Worm (Caenorhabditis elegans) whole organism, young adult: Measurements from ENCODE around the gene egl-4.

ENCODE experiments used
- B0261.1 ChIP-seq: sonication (generic microtip); optimal IDR thresholded peaks from 2 replicates; lab custom pipeline; 2016; ENCODE audit warnings: mild to moderate bottlenecking, missing genetic modification characterization, moderate library complexity, missing compliant biosample characterization
- C06A6.2 ChIP-seq: fragments of 200-800 bp; sonication (Bioruptor generic); conservative IDR thresholded peaks from 2 replicates; pipeline ENCODE4 v1.3.6; 2022; ENCODE audit warnings: missing genetic modification characterization, missing compliant biosample characterization
- C17E4.6 ChIP-seq: fragments of 200-800 bp; sonication (Bioruptor generic); IDR thresholded peaks from 2 replicates; pipeline ENCODE4 v1.3.6; 2022; ENCODE audit warnings: missing genetic modification reagents, missing genetic modification characterization, missing compliant biosample characterization
- F33H1.4 ChIP-seq: fragments of 200-800 bp; sonication (Bioruptor generic); IDR thresholded peaks from 2 replicates; pipeline ENCODE4 v1.3.6; 2022; ENCODE audit warnings: missing genetic modification reagents, missing genetic modification characterization, missing compliant biosample characterization
- F39B2.1 ChIP-seq: fragments of 200-800 bp; sonication (Bioruptor generic); IDR thresholded peaks from 2 replicates; pipeline ENCODE4 v1.3.6; 2022; ENCODE audit warnings: missing genetic modification reagents, missing genetic modification characterization, missing compliant biosample characterization
- K11D2.4 ChIP-seq: fragments of 200-800 bp; sonication (Bioruptor generic); IDR thresholded peaks from 2 replicates; pipeline ENCODE4 v1.3.6; 2022; ENCODE audit warnings: missing genetic modification reagents, missing genetic modification characterization, missing compliant biosample characterization
- T07F8.4 ChIP-seq: sonication (generic microtip); optimal IDR thresholded peaks from 2 replicates; lab custom pipeline; 2016; ENCODE audit warnings: mild to moderate bottlenecking, missing genetic modification characterization, moderate library complexity, missing compliant biosample characterization
- Y53F4B.3 ChIP-seq: fragments of 200-800 bp; sonication (Bioruptor generic); IDR thresholded peaks from 2 replicates; pipeline ENCODE4 v1.3.6; 2022; ENCODE audit warnings: missing genetic modification reagents, missing genetic modification characterization, missing compliant biosample characterization
- Y67H2A.10 ChIP-seq: fragments of 200-800 bp; sonication (Bioruptor generic); conservative IDR thresholded peaks from 2 replicates; pipeline ENCODE4 v1.3.6; 2022; ENCODE audit warnings: missing genetic modification reagents, missing genetic modification characterization, missing compliant biosample characterization
- Y95B8A.8 ChIP-seq: fragments of 200-800 bp; sonication (Bioruptor generic); IDR thresholded peaks from 2 replicates; pipeline ENCODE4 v1.3.6; 2022; ENCODE audit warnings: missing genetic modification reagents, missing genetic modification characterization, missing compliant biosample characterization
- akir-1 ChIP-seq: fragments of 200-800 bp; sonication (Bioruptor generic); optimal IDR thresholded peaks from 2 replicates; lab custom pipeline; 2018; ENCODE audit warnings: mild to moderate bottlenecking, missing genetic modification characterization, moderate library complexity, missing compliant biosample characterization
- aptf-2 ChIP-seq: fragments of 200-800 bp; sonication (Bioruptor generic); conservative IDR thresholded peaks from 2 replicates; pipeline ENCODE4 v1.3.6; 2022; ENCODE audit warnings: missing genetic modification reagents, missing genetic modification characterization, missing compliant biosample characterization
- atf-7 ChIP-seq: sonication (generic microtip); optimal IDR thresholded peaks from 2 replicates; lab custom pipeline; 2017; ENCODE audit warnings: mild to moderate bottlenecking, missing genetic modification characterization, missing compliant biosample characterization
- athp-1 ChIP-seq: sonication (generic microtip); optimal IDR thresholded peaks from 2 replicates; lab custom pipeline; 2017; ENCODE audit warnings: mild to moderate bottlenecking, missing genetic modification characterization, missing compliant biosample characterization
- attf-3 ChIP-seq: fragments of 200-800 bp; sonication (Bioruptor generic); conservative IDR thresholded peaks from 2 replicates; pipeline ENCODE4 v1.3.6; 2022; ENCODE audit warnings: missing genetic modification reagents, missing genetic modification characterization, missing compliant biosample characterization
- attf-6 ChIP-seq: fragments of 200-800 bp; sonication (Bioruptor generic); IDR thresholded peaks from 2 replicates; pipeline ENCODE4 v1.3.6; 2022; ENCODE audit warnings: missing genetic modification reagents, missing genetic modification characterization, missing compliant biosample characterization
- bed-1 ChIP-seq: fragments of 200-800 bp; sonication (Bioruptor generic); IDR thresholded peaks from 2 replicates; pipeline ENCODE4 v1.3.6; 2022; ENCODE audit warnings: missing genetic modification reagents, missing genetic modification characterization, missing compliant biosample characterization
- cebp-2 ChIP-seq: fragments of 200-800 bp; sonication (Bioruptor generic); IDR thresholded peaks from 2 replicates; pipeline ENCODE4 v1.3.6; 2022; ENCODE audit warnings: missing genetic modification characterization, missing compliant biosample characterization
- ceh-100 ChIP-seq: fragments of 200-800 bp; sonication (Bioruptor generic); IDR thresholded peaks from 2 replicates; pipeline ENCODE4 v1.3.6; 2022; ENCODE audit warnings: missing genetic modification reagents, missing genetic modification characterization, missing compliant biosample characterization
- ceh-58 ChIP-seq: fragments of 200-800 bp; sonication (Bioruptor generic); IDR thresholded peaks from 2 replicates; pipeline ENCODE4 v1.3.6; 2022; ENCODE audit warnings: missing genetic modification characterization, missing compliant biosample characterization
- ceh-91 ChIP-seq: fragments of 200-800 bp; sonication (Bioruptor generic); IDR thresholded peaks from 2 replicates; pipeline ENCODE4 v1.3.6; 2022; ENCODE audit warnings: missing genetic modification reagents, missing genetic modification characterization, missing compliant biosample characterization
- dpl-1 ChIP-seq: fragments of 150-350 bp; optimal IDR thresholded peaks from 2 replicates; lab custom pipeline; 2014; ENCODE audit warnings: missing biosample characterization, missing genetic modification reagents, missing genetic modification characterization
- efl-1 ChIP-seq: fragments of 150-350 bp; optimal IDR thresholded peaks from 2 replicates; lab custom pipeline; 2014; ENCODE audit warnings: missing biosample characterization, missing genetic modification reagents, missing genetic modification characterization
- egl-18 ChIP-seq: fragments of 200-800 bp; sonication (Bioruptor generic); IDR thresholded peaks from 2 replicates; pipeline ENCODE4 v1.3.6; 2022; ENCODE audit warnings: missing genetic modification reagents, missing genetic modification characterization, missing compliant biosample characterization
- hmg-1.2 ChIP-seq: fragments of 200-800 bp; sonication (Bioruptor generic); IDR thresholded peaks from 2 replicates; pipeline ENCODE4 v1.3.6; 2022; ENCODE audit warnings: missing genetic modification reagents, missing genetic modification characterization, missing compliant biosample characterization
- hsf-1 ChIP-seq: fragments of 200-800 bp; sonication (Bioruptor generic); IDR thresholded peaks from 2 replicates; pipeline ENCODE4 v1.3.6; 2022; ENCODE audit warnings: missing genetic modification reagents, missing genetic modification characterization, missing compliant biosample characterization
- lag-1 ChIP-seq: fragments of 200-800 bp; sonication (Bioruptor generic); IDR thresholded peaks from 2 replicates; pipeline ENCODE4 v1.3.6; 2022; ENCODE audit warnings: missing genetic modification reagents, missing genetic modification characterization, missing compliant biosample characterization
- let-526 ChIP-seq: fragments of 200-800 bp; sonication (Bioruptor generic); IDR thresholded peaks from 2 replicates; pipeline ENCODE4 v1.3.6; 2022; ENCODE audit warnings: missing genetic modification reagents, missing genetic modification characterization, missing compliant biosample characterization
- lin-26 ChIP-seq: fragments of 200-800 bp; sonication (Bioruptor generic); IDR thresholded peaks from 2 replicates; pipeline ENCODE4 v1.3.6; 2022; ENCODE audit warnings: missing genetic modification reagents, missing genetic modification characterization, missing compliant biosample characterization
- lin-40 ChIP-seq: sonication (generic microtip); optimal IDR thresholded peaks from 2 replicates; lab custom pipeline; 2016; ENCODE audit warnings: missing genetic modification characterization, mild to moderate bottlenecking, missing compliant biosample characterization, missing genotype, missing genetic modification reagents
- madf-10 ChIP-seq: sonication (generic microtip); optimal IDR thresholded peaks from 2 replicates; lab custom pipeline; 2016; ENCODE audit warnings: mild to moderate bottlenecking, missing genetic modification characterization, missing compliant biosample characterization
- madf-3 ChIP-seq: fragments of 200-800 bp; sonication (Bioruptor generic); IDR thresholded peaks from 2 replicates; pipeline ENCODE4 v1.3.6; 2022; ENCODE audit warnings: missing genetic modification reagents, missing genetic modification characterization, missing compliant biosample characterization
- madf-8 ChIP-seq: fragments of 200-800 bp; sonication (Bioruptor generic); conservative IDR thresholded peaks from 2 replicates; pipeline ENCODE4 v1.3.6; 2022; ENCODE audit warnings: missing genetic modification reagents, missing genetic modification characterization, missing compliant biosample characterization
- mcd-1 ChIP-seq: fragments of 200-800 bp; sonication (Bioruptor generic); IDR thresholded peaks from 2 replicates; pipeline ENCODE4 v1.3.6; 2022; ENCODE audit warnings: missing genetic modification reagents, missing genetic modification characterization, missing compliant biosample characterization
- nfya-2 ChIP-seq: fragments of 200-800 bp; sonication (Bioruptor generic); IDR thresholded peaks from 2 replicates; pipeline ENCODE4 v1.3.6; 2022; ENCODE audit warnings: missing genetic modification reagents, missing genetic modification characterization, missing compliant biosample characterization
- nhr-80 ChIP-seq: sonication (generic microtip); optimal IDR thresholded peaks from 2 replicates; lab custom pipeline; 2016; ENCODE audit warnings: missing genetic modification characterization, missing compliant biosample characterization
- pbrm-1 ChIP-seq: fragments of 200-800 bp; sonication (Bioruptor generic); IDR thresholded peaks from 2 replicates; pipeline ENCODE4 v1.3.6; 2022; ENCODE audit warnings: missing genetic modification reagents, missing genetic modification characterization, missing compliant biosample characterization
- sdz-38 ChIP-seq: sonication (generic microtip); optimal IDR thresholded peaks from 2 replicates; lab custom pipeline; 2016; ENCODE audit warnings: missing genotype, missing genetic modification characterization, missing compliant biosample characterization
- sea-2 ChIP-seq: fragments of 200-800 bp; sonication (Bioruptor generic); IDR thresholded peaks from 2 replicates; pipeline ENCODE4 v1.3.6; 2022; ENCODE audit warnings: missing genetic modification characterization, missing compliant biosample characterization
- tbp1 ChIP-seq: fragments of 200-800 bp; sonication (Bioruptor generic); optimal IDR thresholded peaks from 2 replicates; lab custom pipeline; 2018; ENCODE audit warnings: mild to moderate bottlenecking, missing genetic modification characterization, missing compliant biosample characterization
- tlf-1 ChIP-seq: fragments of 200-800 bp; sonication (Bioruptor generic); optimal IDR thresholded peaks from 2 replicates; lab custom pipeline; 2018; ENCODE audit warnings: mild to moderate bottlenecking, missing genetic modification characterization, missing compliant biosample characterization
- zfh-2 ChIP-seq: fragments of 200-800 bp; sonication (Bioruptor generic); conservative IDR thresholded peaks from 2 replicates; pipeline ENCODE4 v1.3.6; 2022; ENCODE audit warnings: missing genetic modification reagents, missing genetic modification characterization, missing compliant biosample characterization
- ztf-25 ChIP-seq: fragments of 200-800 bp; sonication (Bioruptor generic); IDR thresholded peaks from 2 replicates; pipeline ENCODE4 v1.3.6; 2022; ENCODE audit warnings: missing genetic modification reagents, missing genetic modification characterization, missing compliant biosample characterization
- ztf-28 ChIP-seq: fragments of 200-800 bp; sonication (Bioruptor generic); IDR thresholded peaks from 2 replicates; pipeline ENCODE4 v1.3.6; 2022; ENCODE audit warnings: missing genetic modification reagents, missing genetic modification characterization, missing compliant biosample characterization
- ztf-6 ChIP-seq: fragments of 200-800 bp; sonication (Bioruptor generic); IDR thresholded peaks from 2 replicates; pipeline ENCODE4 v1.3.6; 2022; ENCODE audit warnings: missing genetic modification reagents, missing genetic modification characterization, missing compliant biosample characterization

egl-4 gene

DNA sequence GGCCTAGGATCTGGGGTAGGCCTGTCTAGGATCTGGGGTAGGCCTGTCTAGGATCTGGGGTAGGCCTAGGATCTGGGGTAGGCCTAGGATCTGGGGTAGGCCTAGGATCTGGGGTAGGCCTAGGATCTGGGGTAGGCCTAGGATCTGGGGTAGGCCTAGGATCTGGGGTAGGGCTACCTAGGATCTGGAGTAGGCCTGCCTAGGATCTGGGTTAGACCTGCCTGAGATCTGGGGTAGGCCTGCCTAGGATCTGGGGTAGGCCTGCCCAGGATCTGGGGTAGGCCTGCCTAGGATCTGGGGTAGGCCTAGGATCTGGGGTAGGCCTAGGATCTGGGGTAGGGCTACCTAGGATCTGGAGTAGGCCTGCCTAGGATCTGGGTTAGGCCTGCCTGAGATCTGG lies 16.7 kb upstream of the egl-4 start (continued):
- TF ChIP-seq hsf-1 (GFP tag; lab: Robert Waterston, UW) (peak; percentile 83; the same call in 1 of the 2 replicates), hmg-1.2 (GFP tag; lab: Robert Waterston, UW) (0 out of 2 replicates have a peak, but pooled peaks have one; percentile 30), bed-1 (GFP tag; lab: Robert Waterston, UW) (peak; percentile 99), attf-6 (GFP tag; lab: Robert Waterston, UW) (peak; percentile 91), ztf-28 (peak; percentile 97), Y67H2A.10 (peak; percentile 67; the same call in 1 of the 2 replicates), ceh-91 (GFP tag; lab: Robert Waterston, UW) (peak; percentile 71), cebp-2 (GFP tag; lab: Robert Waterston, UW) (peak; percentile 99), ztf-25 (GFP tag; lab: Robert Waterston, UW) (peak; percentile 98), K11D2.4 (peak; percentile 90), F39B2.1 (GFP tag; lab: Robert Waterston, UW) (peak; percentile 97), C06A6.2 (GFP tag; lab: Robert Waterston, UW) (peak; percentile 61; the same call in 1 of the 2 replicates), aptf-2 (GFP tag; lab: Robert Waterston, UW) (peak; percentile 93), lag-1 (GFP tag; lab: Robert Waterston, UW) (peak; percentile 99), attf-3 (GFP tag; lab: Robert Waterston, UW) (peak; percentile 78), madf-8 (GFP tag; lab: Robert Waterston, UW) (peak; percentile 43), sea-2 (peak; percentile 98), F33H1.4 (peak; percentile 64), mcd-1 (GFP tag; lab: Robert Waterston, UW) (peak; percentile 81), pbrm-1 (GFP tag; lab: Robert Waterston, UW) (peak; percentile 91), Y95B8A.8 (GFP tag; lab: Robert Waterston, UW) (peak; percentile 96), ceh-58 (GFP tag; lab: Robert Waterston, UW) (peak; percentile 99), egl-18 (peak; percentile 85; the same call in 1 of the 2 replicates), lin-26 (GFP tag; lab: Robert Waterston, UW) (peak; percentile 99), nfya-2 (peak; percentile 93; the same call in 1 of the 2 replicates)

DNA sequence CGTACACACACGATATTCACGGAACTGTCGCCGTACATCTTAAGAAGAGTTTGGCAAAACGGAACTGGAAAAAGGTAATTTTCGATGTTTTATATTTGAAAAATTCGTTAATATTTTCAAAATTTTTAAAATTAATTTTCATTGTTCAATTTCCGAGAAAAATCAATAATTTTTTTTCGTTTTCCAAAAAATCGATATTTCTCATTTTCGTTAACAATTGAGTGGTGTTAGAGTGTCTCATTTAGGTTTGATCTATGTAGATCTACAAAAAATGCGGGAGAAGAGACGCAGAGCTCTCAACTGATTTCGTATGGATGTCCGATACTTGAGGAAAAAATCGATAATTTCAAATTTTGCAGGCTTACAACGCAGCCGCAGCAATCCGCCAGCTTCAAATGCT lies 14.8 kb upstream of the egl-4 start:
- TF ChIP-seq C06A6.2 (GFP tag; lab: Robert Waterston, UW), result no peak
- no peak for TF ChIP-seq efl-1 (GFP tag; lab: Kevin White, UChicago)

DNA sequence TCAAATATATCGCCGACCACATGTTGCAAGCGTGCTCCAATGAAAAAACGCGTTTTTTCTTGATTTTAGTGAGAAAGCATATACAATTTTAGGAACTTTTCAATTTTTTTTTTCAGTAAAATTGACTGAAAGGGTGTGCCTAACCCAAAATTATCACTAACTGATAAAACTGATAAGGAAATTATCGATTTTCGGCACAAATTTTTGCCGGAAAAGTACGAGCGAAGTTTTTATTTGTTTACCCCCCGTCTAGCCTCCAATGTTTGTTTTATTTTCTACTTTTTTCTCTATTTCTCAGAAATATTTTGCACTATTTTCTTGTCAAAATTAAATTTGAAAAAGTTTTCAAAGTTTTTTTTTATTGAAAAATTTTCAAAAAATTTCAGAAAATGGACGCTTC lies 13.6 kb upstream of the egl-4 start, which contains the start of gene ccm-2:
Gene ccm-2 (plus strand): TSS at position 387 of the 400 bp plus-strand sequence.
- TF ChIP-seq nhr-80 (peak; percentile 28), ztf-6 (GFP tag; lab: Robert Waterston, UW) (no peak)

DNA sequence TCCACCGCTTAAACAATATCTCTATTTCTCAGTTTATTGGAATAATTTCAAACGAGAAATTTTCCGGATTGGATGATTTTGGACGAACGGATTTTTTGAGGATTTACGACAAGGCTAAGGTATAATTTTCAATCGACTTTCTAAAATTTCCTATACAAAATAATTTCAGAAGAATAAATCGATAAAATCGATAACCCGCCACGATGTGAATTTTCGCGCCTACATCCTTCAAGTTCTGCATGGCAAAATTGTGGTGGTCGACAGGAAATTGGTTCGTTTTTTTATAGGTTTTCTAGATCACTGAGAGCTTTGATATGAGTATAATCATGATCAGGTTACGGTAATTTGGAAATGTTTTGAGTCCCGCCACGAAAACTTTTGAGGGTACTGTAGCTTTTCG lies 12.9 kb upstream of the egl-4 start:
- no peak for TF ChIP-seq Y53F4B.3 (GFP tag; lab: Robert Waterston, UW)
- TF ChIP-seq zfh-2 (GFP tag; lab: Robert Waterston, UW), result no peak
- no peak for TF ChIP-seq sdz-38 (tag; lab: Kevin White, UChicago)
- no peak for TF ChIP-seq B0261.1 (tag; lab: Kevin White, UChicago)
- TF ChIP-seq C17E4.6, result no peak
- TF ChIP-seq let-526 (GFP tag; lab: Robert Waterston, UW), result no peak
- no peak for TF ChIP-seq T07F8.4 (tag; lab: Kevin White, UChicago)
- TF ChIP-seq athp-1 (tag; lab: Kevin White, UChicago), result no peak
- TF ChIP-seq ceh-100 (GFP tag; lab: Robert Waterston, UW), result no peak
- no peak for TF ChIP-seq madf-3 (GFP tag; lab: Robert Waterston, UW)
- no peak for TF ChIP-seq mcd-1 (GFP tag; lab: Robert Waterston, UW)
- no peak for TF ChIP-seq atf-7 (tag; lab: Kevin White, UChicago)
- no peak for TF ChIP-seq madf-10 (tag; lab: Kevin White, UChicago)
- TF ChIP-seq nhr-80, result no peak
- no peak for TF ChIP-seq dpl-1 (GFP tag; lab: Kevin White, UChicago)
- TF ChIP-seq akir-1, result no peak
- TF ChIP-seq lin-40, result no peak
- no peak for TF ChIP-seq tlf-1 (GFP tag; lab: Kevin White, UChicago)
- TF ChIP-seq tbp1 (GFP tag; lab: Kevin White, UChicago), result no peak
- no peak for TF ChIP-seq egl-18
- TF ChIP-seq, all 124 proteins: peak for 0
